Worm (Caenorhabditis elegans): ENCODE measurements around the gene unc-58.

ce11 chrX:10092864-10093263, 40.1 kb downstream of the unc-58 start, which contains the start of gene flp-3:
- TF ChIP-seq tbx-2 (tag; optimal IDR thresholded peaks at IDR 0.05): no peak
- TF ChIP-seq pha-4 (tag; optimal IDR thresholded peaks at IDR 0.05): no peak
- TF ChIP-seq ztf-4 (tag; optimal IDR thresholded peaks at IDR 0.05): no peak
- TF ChIP-seq ceh-82 (tag; optimal IDR thresholded peaks at IDR 0.05): no peak
- TF ChIP-seq nhr-25 (tag; optimal IDR thresholded peaks at IDR 0.05): no peak
- TF ChIP-seq fkh-10 (GFP tag; optimal IDR thresholded peaks at IDR 0.05): no peak
- TF ChIP-seq nhr-28 (tag; optimal IDR thresholded peaks at IDR 0.05): no peak
- no peak for TF ChIP-seq aly-2 (tag; optimal IDR thresholded peaks at IDR 0.05)
- TF ChIP-seq mdl-1 (tag; optimal IDR thresholded peaks at IDR 0.05): no peak
- no peak for TF ChIP-seq nfya-1 (tag; optimal IDR thresholded peaks at IDR 0.05; ENCODE audit: insufficient read depth)
- no peak for TF ChIP-seq nhr-43 (tag; optimal IDR thresholded peaks at IDR 0.05; ENCODE audit: poor library complexity, severe bottlenecking)
- no peak for TF ChIP-seq mml-1 (tag; optimal IDR thresholded peaks at IDR 0.05)
